Worm (Caenorhabditis elegans): Measurements from ENCODE around the gene Y39A1A.22.

ce11 chrIII:10652833-10653232 is 54.0 kb downstream of the Y39A1A.22 start:
- no peak for TF ChIP-seq klf-2 (GFP tag; conservative IDR thresholded peaks at IDR 0.05)
- no peak for TF ChIP-seq flt-1 (GFP tag; IDR thresholded peaks at IDR 0.05)
- TF ChIP-seq tab-1 (GFP tag; IDR thresholded peaks at IDR 0.05) = no peak

All from whole organism, midembryonic.